Worm (Caenorhabditis elegans) whole organism, L2 larva: ENCODE data around the gene xpo-3.

Experiments
- ZK546.5 ChIP-seq: sonication (generic microtip); optimal IDR thresholded peaks from 2 replicates; lab custom pipeline; 2017; ENCODE audit warnings: missing biosample characterization, missing genetic modification characterization
- alr-1 ChIP-seq: fragments of 150-350 bp; optimal IDR thresholded peaks from 2 replicates; lab custom pipeline; 2014; ENCODE audit warnings: missing biosample characterization, missing genetic modification characterization
- ceh-16 ChIP-seq: fragments of 150-350 bp; optimal IDR thresholded peaks from 2 replicates; lab custom pipeline; 2014; ENCODE audit warnings: missing biosample characterization, missing genetic modification characterization
- elt-1 ChIP-seq: fragments of 150-350 bp; optimal IDR thresholded peaks from 2 replicates; lab custom pipeline; 2014; ENCODE audit warnings: missing biosample characterization, missing genetic modification characterization
- fos-1 ChIP-seq: fragments of 150-350 bp; optimal IDR thresholded peaks from 2 replicates; lab custom pipeline; 2014; ENCODE audit warnings: missing biosample characterization, missing genetic modification characterization
- nhr-11 ChIP-seq: fragments of 150-350 bp; optimal IDR thresholded peaks from 2 replicates; lab custom pipeline; 2014; ENCODE audit warnings: missing biosample characterization, missing genetic modification characterization
- nhr-12 ChIP-seq: fragments of 150-350 bp; optimal IDR thresholded peaks from 2 replicates; lab custom pipeline; 2014; ENCODE audit warnings: missing biosample characterization, missing genetic modification characterization
- skn-1 ChIP-seq: sonication (generic microtip); optimal IDR thresholded peaks from 2 replicates; lab custom pipeline; 2017; ENCODE audit warnings: missing biosample characterization, missing genetic modification characterization
- unc-39 ChIP-seq: fragments of 150-350 bp; optimal IDR thresholded peaks from 2 replicates; lab custom pipeline; 2014; ENCODE audit warnings: missing biosample characterization, missing genetic modification characterization
- ztf-11 ChIP-seq: sonication (generic microtip); optimal IDR thresholded peaks from 2 replicates; lab custom pipeline; 2017; ENCODE audit warnings: missing biosample characterization, missing genetic modification characterization
- ztf-4 ChIP-seq: fragments of 150-350 bp; optimal IDR thresholded peaks from 2 replicates; lab custom pipeline; 2014; ENCODE audit warnings: missing biosample characterization, missing genetic modification characterization

ce11 chrIV:7914991-7915390 lies 8.8 kb downstream of the xpo-3 start, which contains the start of gene C49H3.4:
- TF ChIP-seq ztf-11 (tag; lab: Kevin White, UChicago) (no peak), ZK546.5 (tag; lab: Kevin White, UChicago) (no peak), unc-39 (tag; lab: Kevin White, UChicago) (no peak), fos-1 (tag; lab: Kevin White, UChicago) (no peak), nhr-12 (tag; lab: Kevin White, UChicago) (no peak), nhr-11 (tag; lab: Kevin White, UChicago) (no peak), alr-1 (no peak), ztf-4 (tag; lab: Kevin White, UChicago) (no peak), ceh-16 (tag; lab: Kevin White, UChicago) (no peak), skn-1 (no peak), elt-1 (no peak)
